Worm (Caenorhabditis elegans) whole organism, mixed stage, embryonic: ENCODE results near the gene Y54G2A.37.

Experiments used
- elt-1 ChIP-seq: sonication (generic microtip); optimal IDR thresholded peaks from 2 replicates; lab custom pipeline; 2017; ENCODE audit warnings: missing genetic modification characterization, mild to moderate bottlenecking, missing compliant biosample characterization, antibody characterized with exemption, moderate library complexity, borderline replicate concordance; ENCODE audit not compliant: insufficient read depth
- lin-13 ChIP-seq: fragments of 150-350 bp; optimal IDR thresholded peaks from 2 replicates; lab custom pipeline; 2014; ENCODE audit warnings: missing biosample characterization, missing genetic modification characterization
- nhr-28 ChIP-seq: fragments of 150-350 bp; optimal IDR thresholded peaks from 2 replicates; lab custom pipeline; 2014; ENCODE audit warnings: missing biosample characterization, missing genetic modification characterization
- nhr-76 ChIP-seq: sonication (generic microtip); optimal IDR thresholded peaks from 2 replicates; lab custom pipeline; 2017; ENCODE audit warnings: missing biosample characterization, missing genetic modification characterization

ce11 chrIV:2838308-2838707 is 17.8 kb downstream of the Y54G2A.37 start, which contains the start of gene Y54G2A.7:
- TF ChIP-seq elt-1 (tag; lab: Kevin White, UChicago) (no peak), lin-13 (tag; lab: Kevin White, UChicago) (no peak), nhr-28 (no peak), nhr-76 (tag; lab: Kevin White, UChicago) (no peak)
